Worm (Caenorhabditis elegans): ENCODE data around the gene tba-8.

tba-8 gene

ce11 chrX:9446177-9446694 lies 11.9 kb downstream of the tba-8 start, which contains the start of gene ZK899.1:
Gene ZK899.1 (plus strand): TSS chrX:9446644.
- TF ChIP-seq pha-4 (tag; optimal IDR thresholded peaks at IDR 0.05) (no peak), repo-1 (tag; optimal IDR thresholded peaks at IDR 0.05) (no peak), Y56A3A.18 (GFP tag; IDR thresholded peaks at IDR 0.05) (no peak), nfyb-1 (GFP tag; IDR thresholded peaks at IDR 0.05) (no peak), tbx-9 (tag; optimal IDR thresholded peaks at IDR 0.05; ENCODE audit: borderline replicate concordance) (no peak), aptf-2 (GFP tag; conservative IDR thresholded peaks at IDR 0.05) (no peak), F22D6.2 (tag; optimal IDR thresholded peaks at IDR 0.05) (no peak), madf-3 (GFP tag; IDR thresholded peaks at IDR 0.05) (no peak), F33H1.4 (GFP tag; IDR thresholded peaks at IDR 0.05) (no peak), athp-1 (tag; optimal IDR thresholded peaks at IDR 0.05) (no peak), ztf-22 (GFP tag; optimal IDR thresholded peaks at IDR 0.05) (no peak), atf-7 (tag; optimal IDR thresholded peaks at IDR 0.05) (peak; percentile 32), ceh-91 (GFP tag; IDR thresholded peaks at IDR 0.05) (no peak), lin-26 (GFP tag; IDR thresholded peaks at IDR 0.05) (no peak), nhr-90 (tag; optimal IDR thresholded peaks at IDR 0.05) (peak; percentile 11), B0261.1 (tag; optimal IDR thresholded peaks at IDR 0.05) (no peak), ets-4 (GFP tag; optimal IDR thresholded peaks at IDR 0.05) (no peak), K11D2.4 (GFP tag; IDR thresholded peaks at IDR 0.05) (no peak), madf-6 (GFP tag; IDR thresholded peaks at IDR 0.05) (no peak), mes-4 (tag; optimal IDR thresholded peaks at IDR 0.05) (no peak), lag-1 (GFP tag; IDR thresholded peaks at IDR 0.05) (no peak), sptf-2 (GFP tag; optimal IDR thresholded peaks at IDR 0.05) (no peak), ceh-100 (GFP tag; IDR thresholded peaks at IDR 0.05) (no peak), lin-40 (tag; optimal IDR thresholded peaks at IDR 0.05) (peak; percentile 44), Y53F4B.3 (GFP tag; IDR thresholded peaks at IDR 0.05) (no peak), somi-1 (GFP tag; optimal IDR thresholded peaks at IDR 0.05) (peak; percentile 4), ztf-6 (GFP tag; IDR thresholded peaks at IDR 0.05) (no peak), nhr-27 (tag; optimal IDR thresholded peaks at IDR 0.05) (no peak), Y79H2A.3 (GFP tag; conservative IDR thresholded peaks at IDR 0.05) (no peak), ceh-27 (GFP tag; optimal IDR thresholded peaks at IDR 0.05) (no peak), ztf-26 (tag; optimal IDR thresholded peaks at IDR 0.05) (peak; percentile 9), lsy-27 (tag; optimal IDR thresholded peaks at IDR 0.05; ENCODE audit: borderline replicate concordance, insufficient read depth) (no peak), let-607 (tag; optimal IDR thresholded peaks at IDR 0.05) (peak; percentile 48 to 49), ztf-3 (GFP tag; optimal IDR thresholded peaks at IDR 0.05) (no peak), sea-2 (GFP tag; IDR thresholded peaks at IDR 0.05) (no peak), nhr-80 (tag; optimal IDR thresholded peaks at IDR 0.05) (peak; percentile 93), cebp-1 (GFP tag; IDR thresholded peaks at IDR 0.05) (no peak), cebp-1 (tag; optimal IDR thresholded peaks at IDR 0.05) (no peak), nhr-120 (GFP tag; IDR thresholded peaks at IDR 0.05) (no peak), F10E7.11 (tag; optimal IDR thresholded peaks at IDR 0.05) (no peak), C06A6.2 (GFP tag; conservative IDR thresholded peaks at IDR 0.05) (no peak), rpc-1 (optimal IDR thresholded peaks at IDR 0.05) (no peak), rpc-1 (tag; optimal IDR thresholded peaks at IDR 0.05) (no peak), attf-6 (GFP tag; IDR thresholded peaks at IDR 0.05) (no peak), xnd-1 (tag; optimal IDR thresholded peaks at IDR 0.05) (no peak), dpff-1 (tag; optimal IDR thresholded peaks at IDR 0.05) (no peak), Y67H2A.10 (GFP tag; conservative IDR thresholded peaks at IDR 0.05) (no peak), dox-1 (GFP tag; IDR thresholded peaks at IDR 0.05) (no peak), ceh-58 (GFP tag; IDR thresholded peaks at IDR 0.05) (no peak), B0035.1 (tag; optimal IDR thresholded peaks at IDR 0.05) (no peak)

Measured in whole organism, young adult.